Worm (Caenorhabditis elegans) whole organism, L4 larva: Measurements from ENCODE around the gene Y47D7A.17.

Experiments
- pha-4 ChIP-seq, 2 experiments: fragments of 150-350 bp in 1 of 2; fragments of 200-800 bp in 1 of 2; sonication (Bioruptor generic) in 1 of 2; IDR thresholded peaks in 1 of 2; optimal IDR thresholded peaks in 1 of 2; 2 replicates each; pipeline versions ENCODE4 v1.3.6 to Lab custom; 2014 to 2022; ENCODE audit warnings: missing genetic modification characterization in 2 of 2, missing genetic modification reagents in 2 of 2, missing biosample characterization in 1 of 2, missing compliant biosample characterization in 1 of 2
- pqm-1 ChIP-seq: sonication (generic microtip); optimal IDR thresholded peaks from 2 replicates; lab custom pipeline; 2017; ENCODE audit warnings: missing biosample characterization, missing genetic modification characterization

ce11 chrV:4400118-4400517 lies 11.5 kb downstream of the Y47D7A.17 start, which contains the start of gene F13A2.4:
- TF ChIP-seq pqm-1 (tag; lab: Kevin White, UChicago), result no peak
- no peak for TF ChIP-seq pha-4 (GFP tag; IDR thresholded peaks at IDR 0.05; lab: Robert Waterston, UW)
- TF ChIP-seq pha-4 (tag; optimal IDR thresholded peaks at IDR 0.05; lab: Kevin White, UChicago), result no peak
